Worm (Caenorhabditis elegans) whole organism, late embryonic: ENCODE data around the gene deg-1.

Experiments used
- ceh-24 ChIP-seq: sonication (generic microtip); optimal IDR thresholded peaks from 2 replicates; lab custom pipeline; 2016; ENCODE audit warnings: mild to moderate bottlenecking, missing genetic modification characterization, missing compliant biosample characterization
- elt-2 ChIP-seq: sonication (generic microtip); optimal IDR thresholded peaks from 2 replicates; lab custom pipeline; 2016; ENCODE audit warnings: missing genetic modification reagents, missing genetic modification characterization, missing compliant biosample characterization
- fkh-10 ChIP-seq: fragments of 150-350 bp; optimal IDR thresholded peaks from 2 replicates; lab custom pipeline; 2014; ENCODE audit warnings: missing biosample characterization, missing genetic modification reagents, missing genetic modification characterization
- nhr-11 ChIP-seq: fragments of 150-350 bp; optimal IDR thresholded peaks from 2 replicates; lab custom pipeline; 2014; ENCODE audit warnings: missing biosample characterization, missing genetic modification characterization
- pha-4 ChIP-seq: fragments of 150-350 bp; optimal IDR thresholded peaks from 2 replicates; lab custom pipeline; 2018; ENCODE audit warnings: missing biosample characterization, missing genetic modification reagents, missing genetic modification characterization

DNA sequence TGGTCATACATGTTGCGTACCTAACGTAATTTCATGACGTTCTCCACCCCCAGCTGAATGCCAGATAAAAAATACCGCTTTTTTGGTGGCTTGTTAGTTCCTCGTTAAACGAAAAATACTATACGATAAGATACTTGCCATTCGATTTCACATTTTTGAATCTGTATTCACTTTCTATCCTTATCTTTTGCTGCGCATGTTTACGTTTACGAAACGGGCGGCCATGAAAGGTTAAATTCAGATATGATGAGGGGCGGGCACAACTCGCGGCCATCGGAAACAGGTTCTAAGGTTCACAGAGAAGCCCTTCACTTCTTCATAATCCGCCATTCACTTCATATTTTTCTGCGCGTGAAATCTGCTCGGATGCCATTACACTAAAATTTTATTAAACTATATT is 25.9 kb downstream of the deg-1 start:
- TF ChIP-seq elt-2 (tag; lab: Kevin White, UChicago): no peak
- TF ChIP-seq fkh-10: no peak
- no peak for TF ChIP-seq nhr-11 (tag; lab: Kevin White, UChicago)
- no peak for TF ChIP-seq pha-4 (tag; lab: Kevin White, UChicago)
- TF ChIP-seq ceh-24 (tag; lab: Kevin White, UChicago): no peak
